Worm (Caenorhabditis elegans): Measurements from ENCODE around the gene Y53F4B.17.

DNA sequence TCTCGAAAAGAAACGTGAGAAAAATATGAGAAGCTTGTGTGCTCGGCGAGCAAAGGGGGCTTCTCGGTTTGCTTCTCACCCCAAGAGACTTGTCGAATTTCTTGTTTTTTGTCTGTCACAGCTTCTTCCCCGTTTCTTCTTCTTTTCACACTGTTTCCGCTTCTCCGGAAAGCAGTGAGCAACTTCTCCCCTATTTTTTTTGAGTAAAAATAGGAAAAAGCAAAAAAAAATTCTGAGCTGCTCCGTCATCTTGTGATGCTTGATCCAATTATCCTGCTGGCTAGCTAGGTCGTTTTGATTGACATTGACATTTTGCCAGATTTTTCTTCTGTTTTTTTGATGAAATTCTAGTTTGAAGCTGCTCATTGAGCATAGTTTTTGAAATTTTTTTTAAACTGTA is 44.1 kb upstream of the Y53F4B.17 start, which contains the start of gene Y53F4B.51:
- TF ChIP-seq ama-1 (optimal IDR thresholded peaks at IDR 0.05): no peak
- TF ChIP-seq nhr-6 (tag; optimal IDR thresholded peaks at IDR 0.05): no peak
- no peak for TF ChIP-seq ZK546.5 (tag; optimal IDR thresholded peaks at IDR 0.05)
- no peak for TF ChIP-seq unc-39 (tag; optimal IDR thresholded peaks at IDR 0.05)
- no peak for TF ChIP-seq snpc-4 (tag; optimal IDR thresholded peaks at IDR 0.05)
- no peak for TF ChIP-seq nhr-10 (tag; optimal IDR thresholded peaks at IDR 0.05)
- no peak for TF ChIP-seq unc-62 (GFP tag; optimal IDR thresholded peaks at IDR 0.05)
- no peak for TF ChIP-seq lsy-2 (tag; optimal IDR thresholded peaks at IDR 0.05)
- TF ChIP-seq lin-39 (tag; optimal IDR thresholded peaks at IDR 0.05): no peak
- TF ChIP-seq alr-1 (tag; optimal IDR thresholded peaks at IDR 0.05): no peak
- TF ChIP-seq elt-3 (tag; optimal IDR thresholded peaks at IDR 0.05): no peak
- no peak for TF ChIP-seq egl-27 (tag; optimal IDR thresholded peaks at IDR 0.05)
- no peak for TF ChIP-seq ceh-82 (tag; optimal IDR thresholded peaks at IDR 0.05)
- no peak for TF ChIP-seq nhr-12 (tag; optimal IDR thresholded peaks at IDR 0.05)
